Worm (Caenorhabditis elegans): ENCODE data around the gene del-2.

ce11 chrIV:9655556-9655955 lies 13.7 kb upstream of the del-2 start:
- TF ChIP-seq med-1 (GFP tag; optimal IDR thresholded peaks at IDR 0.05; ENCODE audit: insufficient read depth) (no peak), ref-1 (GFP tag; conservative IDR thresholded peaks at IDR 0.05) (no peak), ztf-23 (GFP tag; IDR thresholded peaks at IDR 0.05) (no peak)
